Worm (Caenorhabditis elegans) whole organism, late embryonic: Measurements from ENCODE around the gene btb-8.

Source experiments
- C08G9.2 ChIP-seq: sonication (generic microtip); optimal IDR thresholded peaks from 2 replicates; lab custom pipeline; 2016; ENCODE audit warnings: mild to moderate bottlenecking, missing genetic modification characterization, moderate library complexity, missing compliant biosample characterization
- C38D4.7 ChIP-seq: fragments of 200-800 bp; sonication (Bioruptor generic); optimal IDR thresholded peaks from 2 replicates; lab custom pipeline; 2018; ENCODE audit warnings: mild to moderate bottlenecking, missing genetic modification characterization, moderate library complexity, missing compliant biosample characterization
- K09A11.1 ChIP-seq: sonication (generic microtip); optimal IDR thresholded peaks from 2 replicates; lab custom pipeline; 2017; ENCODE audit warnings: antibody characterized with exemption, mild to moderate bottlenecking, missing genetic modification characterization, missing compliant biosample characterization; ENCODE audit not compliant: insufficient read depth
- ama-1 ChIP-seq: fragments of 150-350 bp; optimal IDR thresholded peaks from 2 replicates; lab custom pipeline; 2014
- ceh-19 ChIP-seq: fragments of 200-800 bp; sonication (Bioruptor generic); optimal IDR thresholded peaks from 2 replicates; lab custom pipeline; 2018; ENCODE audit warnings: mild to moderate bottlenecking, missing genetic modification characterization, missing compliant biosample characterization
- ceh-22 ChIP-seq: sonication (generic microtip); optimal IDR thresholded peaks from 2 replicates; lab custom pipeline; 2017; ENCODE audit warnings: missing biosample characterization, missing genetic modification characterization
- ceh-24 ChIP-seq: sonication (generic microtip); optimal IDR thresholded peaks from 2 replicates; lab custom pipeline; 2016; ENCODE audit warnings: mild to moderate bottlenecking, missing genetic modification characterization, missing compliant biosample characterization
- ceh-30 ChIP-seq: fragments of 150-350 bp; optimal IDR thresholded peaks from 2 replicates; lab custom pipeline; 2014; ENCODE audit warnings: missing biosample characterization, missing genetic modification characterization
- ceh-34 ChIP-seq: sonication (generic microtip); optimal IDR thresholded peaks from 2 replicates; lab custom pipeline; 2016; ENCODE audit warnings: mild to moderate bottlenecking, missing genetic modification characterization, missing compliant biosample characterization
- ceh-45 ChIP-seq: fragments of 200-800 bp; sonication (Bioruptor generic); IDR thresholded peaks from 2 replicates; pipeline ENCODE4 v1.3.6; 2022; ENCODE audit warnings: missing genetic modification reagents, missing genetic modification characterization, missing compliant biosample characterization
- ceh-48 ChIP-seq: sonication (generic microtip); optimal IDR thresholded peaks from 2 replicates; lab custom pipeline; 2016; ENCODE audit warnings: missing genetic modification characterization, inconsistent platforms, missing compliant biosample characterization
- ceh-6 ChIP-seq: fragments of 200-800 bp; sonication (Bioruptor generic); optimal IDR thresholded peaks from 2 replicates; lab custom pipeline; 2018; ENCODE audit warnings: mild to moderate bottlenecking, missing genetic modification characterization, missing compliant biosample characterization
- che-1 ChIP-seq: sonication (generic microtip); optimal IDR thresholded peaks from 2 replicates; lab custom pipeline; 2016; ENCODE audit warnings: mild to moderate bottlenecking, missing genetic modification characterization, missing compliant biosample characterization
- elt-2 ChIP-seq: sonication (generic microtip); optimal IDR thresholded peaks from 2 replicates; lab custom pipeline; 2016; ENCODE audit warnings: missing genetic modification reagents, missing genetic modification characterization, missing compliant biosample characterization
- ets-4 ChIP-seq: sonication (generic microtip); optimal IDR thresholded peaks from 2 replicates; lab custom pipeline; 2016; ENCODE audit warnings: missing genetic modification characterization, missing compliant biosample characterization
- eyg-1 ChIP-seq: sonication (generic microtip); optimal IDR thresholded peaks from 2 replicates; lab custom pipeline; 2016; ENCODE audit warnings: missing genotype, missing genetic modification characterization, missing compliant biosample characterization
- hlh-15 ChIP-seq: sonication (generic microtip); optimal IDR thresholded peaks from 2 replicates; lab custom pipeline; 2016; ENCODE audit warnings: missing genetic modification characterization, missing compliant biosample characterization
- hlh-8 ChIP-seq: sonication (generic microtip); optimal IDR thresholded peaks from 2 replicates; lab custom pipeline; 2016; ENCODE audit warnings: missing genotype, missing genetic modification characterization, missing compliant biosample characterization
- lin-11 ChIP-seq: fragments of 200-800 bp; sonication (Bioruptor generic); optimal IDR thresholded peaks from 2 replicates; lab custom pipeline; 2018; ENCODE audit warnings: mild to moderate bottlenecking, missing genetic modification characterization, missing compliant biosample characterization
- madf-2 ChIP-seq: sonication (generic microtip); optimal IDR thresholded peaks from 2 replicates; lab custom pipeline; 2017; ENCODE audit warnings: missing genetic modification characterization, missing compliant biosample characterization
- mec-3 ChIP-seq: sonication (generic microtip); optimal IDR thresholded peaks from 2 replicates; lab custom pipeline; 2016; ENCODE audit warnings: borderline replicate concordance, missing genetic modification characterization, missing compliant biosample characterization
- pat-9 ChIP-seq: fragments of 200-800 bp; sonication (Bioruptor generic); optimal IDR thresholded peaks from 2 replicates; lab custom pipeline; 2018; ENCODE audit warnings: mild to moderate bottlenecking, missing genetic modification characterization, moderate library complexity, missing compliant biosample characterization
- pha-4 ChIP-seq: fragments of 150-350 bp; optimal IDR thresholded peaks from 2 replicates; lab custom pipeline; 2018; ENCODE audit warnings: missing biosample characterization, missing genetic modification reagents, missing genetic modification characterization
- sdc-2 ChIP-seq: sonication (generic microtip); optimal IDR thresholded peaks from 2 replicates; lab custom pipeline; 2016; ENCODE audit warnings: missing genotype, missing genetic modification characterization, missing compliant biosample characterization
- sox-4 ChIP-seq: sonication (generic microtip); optimal IDR thresholded peaks from 2 replicates; lab custom pipeline; 2017; ENCODE audit warnings: mild to moderate bottlenecking, missing genetic modification characterization, inconsistent platforms, missing compliant biosample characterization
- syd-9 ChIP-seq: sonication (generic microtip); optimal IDR thresholded peaks from 2 replicates; lab custom pipeline; 2016; ENCODE audit warnings: mild to moderate bottlenecking, missing genetic modification characterization, moderate library complexity, missing compliant biosample characterization
- tbx-2 ChIP-seq: sonication (generic microtip); optimal IDR thresholded peaks from 2 replicates; lab custom pipeline; 2016; ENCODE audit warnings: missing genetic modification characterization, missing compliant biosample characterization
- ttx-3 ChIP-seq: sonication (generic microtip); optimal IDR thresholded peaks from 2 replicates; lab custom pipeline; 2016; ENCODE audit warnings: missing genetic modification reagents, missing genetic modification characterization, missing compliant biosample characterization
- unc-42 ChIP-seq: sonication (generic microtip); optimal IDR thresholded peaks from 2 replicates; lab custom pipeline; 2016; ENCODE audit warnings: missing genotype, missing genetic modification characterization, missing compliant biosample characterization
- zip-5 ChIP-seq: sonication (generic microtip); optimal IDR thresholded peaks from 2 replicates; lab custom pipeline; 2016; ENCODE audit warnings: missing genetic modification characterization, missing compliant biosample characterization

The btb-8 gene

DNA sequence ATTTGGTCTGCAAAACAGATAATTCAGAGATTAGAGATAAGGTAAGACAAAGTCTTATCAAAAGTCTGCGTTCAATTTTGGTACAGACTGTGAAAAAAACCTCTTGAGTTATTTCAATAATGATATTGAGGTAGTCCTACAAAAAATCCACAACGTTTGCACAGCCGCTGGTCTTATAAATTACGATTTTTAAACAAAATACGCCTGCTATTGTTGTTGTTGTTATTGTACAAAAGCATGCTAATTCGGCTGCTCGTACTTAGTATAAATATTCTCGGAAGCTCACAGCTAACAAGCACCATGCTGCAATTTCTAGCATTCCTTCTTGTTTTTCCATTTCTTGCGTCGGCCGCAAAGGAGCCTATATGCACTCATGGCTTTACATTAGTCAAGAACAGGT lies 21.6 kb downstream of the btb-8 start, which contains the start of gene clec-19:
TSS of gene clec-19 (plus strand) at position 301 of the 400 bp plus-strand sequence.
- TF ChIP-seq pha-4 (no peak), hlh-15 (tag; lab: Kevin White, UChicago) (no peak), elt-2 (tag; lab: Kevin White, UChicago) (no peak)

DNA sequence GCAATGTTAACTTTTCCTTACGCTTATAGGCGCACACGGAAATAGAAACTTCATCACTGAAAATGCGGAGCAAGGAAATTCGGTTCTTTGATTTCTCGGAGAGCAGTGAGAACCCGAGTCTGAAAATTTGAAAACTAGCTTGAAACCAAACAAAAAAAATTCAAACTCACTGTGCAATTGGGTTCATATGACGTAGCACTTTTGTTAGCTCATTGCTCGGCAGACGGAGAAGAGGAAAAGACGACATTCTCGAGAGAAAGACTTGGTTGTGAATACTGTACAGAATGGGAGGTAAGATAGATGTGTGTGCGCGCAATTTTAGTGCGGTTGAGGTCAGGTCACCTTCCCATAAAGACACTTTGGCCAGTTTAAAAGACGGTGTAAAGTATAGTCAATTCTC lies 27.8 kb downstream of the btb-8 start, which contains the start of the genes F36H5.13 and F36H5.8:
TSS of gene F36H5.13 (minus strand) at position 101 of the 400 bp plus-strand sequence.
TSS of gene F36H5.8 (minus strand) at position 274 of the 400 bp plus-strand sequence.
- no peak for TF ChIP-seq C08G9.2 (tag; lab: Kevin White, UChicago)
- TF ChIP-seq syd-9, result no peak
- TF ChIP-seq sdc-2 (tag; lab: Kevin White, UChicago), result no peak
- TF ChIP-seq sox-4 (tag; lab: Kevin White, UChicago), result no peak
- TF ChIP-seq ceh-48 (tag; lab: Kevin White, UChicago), result no peak

DNA sequence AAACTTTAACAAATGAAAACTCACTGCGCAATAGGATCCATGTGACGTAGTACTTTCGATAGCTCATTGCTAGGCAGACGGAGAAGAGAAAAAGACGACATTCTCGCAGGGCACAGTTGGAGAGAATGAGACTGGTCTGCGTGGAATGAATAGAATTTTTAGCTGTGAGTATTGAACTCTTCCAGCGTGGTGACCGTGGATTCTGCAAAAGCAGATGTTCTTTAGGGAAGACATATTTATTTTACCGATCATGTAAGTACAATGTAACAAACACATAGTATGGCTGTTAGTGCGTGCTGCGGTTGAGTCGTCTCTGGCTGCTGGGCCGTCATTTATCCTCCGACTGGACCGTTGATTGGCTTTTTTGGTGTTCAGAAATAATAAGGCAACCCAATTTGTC lies 30.4 kb downstream of the btb-8 start, which contains the start of gene F36H5.9:
TSS of gene F36H5.9 (minus strand) at position 101 of the 400 bp plus-strand sequence.
- TF ChIP-seq che-1 (tag; lab: Kevin White, UChicago) (no peak), unc-42 (tag; lab: Kevin White, UChicago) (no peak), ama-1 (lab: Kevin White, UChicago) (no peak)

DNA sequence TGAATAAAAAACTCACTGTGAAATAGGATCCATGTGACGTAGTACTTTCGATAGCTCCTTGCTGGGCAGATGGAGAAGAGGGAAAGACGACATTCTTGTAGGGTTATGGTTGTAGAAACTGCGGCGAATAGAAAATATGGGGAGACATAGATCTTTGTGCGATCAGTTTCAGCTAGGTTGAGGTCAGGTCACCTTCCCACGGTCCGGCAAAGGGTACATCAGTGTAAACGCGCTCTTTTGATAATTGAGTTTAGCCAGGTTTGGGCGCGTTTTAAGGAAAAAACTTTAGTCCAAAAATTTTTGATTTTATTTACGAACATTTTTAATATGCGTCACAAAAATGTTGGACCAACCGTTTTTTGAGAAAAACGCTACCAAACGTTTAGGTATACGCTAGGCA lies 33.5 kb downstream of the btb-8 start, which contains the start of gene F36H5.17:
TSS of gene F36H5.17 (minus strand) at position 101 of the 400 bp plus-strand sequence.
- TF ChIP-seq tbx-2 (tag; lab: Kevin White, UChicago) (no peak), ttx-3 (tag; lab: Kevin White, UChicago) (no peak), ceh-24 (tag; lab: Kevin White, UChicago) (no peak), ceh-19 (GFP tag; lab: Kevin White, UChicago) (no peak), mec-3 (tag; lab: Kevin White, UChicago) (no peak), ceh-34 (no peak), sdc-2 (tag; lab: Kevin White, UChicago) (no peak), hlh-8 (tag; lab: Kevin White, UChicago) (no peak), ceh-48 (tag; lab: Kevin White, UChicago) (no peak), ceh-6 (GFP tag; lab: Kevin White, UChicago) (no peak), sox-4 (tag; lab: Kevin White, UChicago) (no peak)

DNA sequence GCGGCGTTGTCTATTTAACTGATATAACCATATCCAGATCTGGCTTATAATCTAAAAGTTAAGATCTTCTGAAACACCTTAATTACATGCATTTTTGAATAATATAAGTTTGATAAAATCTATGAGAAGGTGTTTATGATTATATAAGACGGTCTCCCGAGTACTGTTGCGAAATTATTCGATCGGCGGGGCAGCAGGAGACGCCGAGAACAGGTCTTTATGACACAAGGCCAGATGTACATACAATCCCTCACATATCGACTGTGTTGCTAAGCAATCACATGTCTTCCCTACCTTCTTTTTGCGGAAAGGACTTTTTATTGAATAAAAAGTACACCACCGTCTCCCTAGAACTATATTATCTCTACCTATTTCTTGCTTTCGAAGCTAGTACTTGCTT lies 34.0 kb downstream of the btb-8 start, which contains the start of gene fbxb-53:
TSS of gene fbxb-53 (plus strand) at position 301 of the 400 bp plus-strand sequence.
- TF ChIP-seq ceh-19 (GFP tag; lab: Kevin White, UChicago) (no peak), pat-9 (tag; lab: Kevin White, UChicago) (no peak), ceh-22 (tag; lab: Kevin White, UChicago) (no peak), mec-3 (tag; lab: Kevin White, UChicago) (no peak), ceh-30 (tag; lab: Kevin White, UChicago) (no peak), ttx-3 (tag; lab: Kevin White, UChicago) (no peak), ceh-6 (GFP tag; lab: Kevin White, UChicago) (no peak), C38D4.7 (GFP tag; lab: Kevin White, UChicago) (no peak), ets-4 (tag; lab: Kevin White, UChicago) (no peak), K09A11.1 (tag; lab: Kevin White, UChicago) (no peak), madf-2 (no peak), lin-11 (tag; lab: Kevin White, UChicago) (no peak)

DNA sequence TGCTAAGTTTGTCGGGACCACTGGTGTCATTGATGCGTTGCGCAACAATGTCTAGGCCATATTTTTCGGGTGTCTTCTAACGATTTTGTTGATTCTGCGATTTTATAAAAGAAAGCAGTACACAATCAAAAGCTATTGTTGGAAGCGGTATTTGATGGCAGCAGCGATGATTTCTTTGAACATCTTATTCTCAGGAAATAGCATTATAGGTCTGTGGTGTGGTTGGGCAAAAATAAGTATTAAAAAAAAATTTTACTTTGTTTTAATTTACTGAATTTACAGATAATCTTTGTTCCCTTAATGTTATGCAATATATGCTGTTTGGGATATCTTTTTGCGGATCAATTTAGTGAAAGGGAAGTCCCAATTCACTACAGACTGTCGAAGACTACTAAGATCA lies 34.5 kb downstream of the btb-8 start, which contains the start of gene F36H5.10:
TSS of gene F36H5.10 (plus strand) at position 301 of the 400 bp plus-strand sequence.
- TF ChIP-seq ceh-45 (no peak), zip-5 (no peak), ceh-30 (tag; lab: Kevin White, UChicago) (no peak), eyg-1 (tag; lab: Kevin White, UChicago) (no peak)
